Worm (Caenorhabditis elegans) whole organism, mixed stage, embryonic: ENCODE measurements around the gene pef-1.

Experiments used
- ceh-39 ChIP-seq: fragments of 150-350 bp; optimal IDR thresholded peaks from 2 replicates; lab custom pipeline; 2014; ENCODE audit warnings: missing biosample characterization, missing genetic modification characterization
- elt-3 ChIP-seq: fragments of 150-350 bp; optimal IDR thresholded peaks from 2 replicates; lab custom pipeline; 2014; ENCODE audit warnings: missing biosample characterization, missing genetic modification characterization
- nhr-76 ChIP-seq: sonication (generic microtip); optimal IDR thresholded peaks from 2 replicates; lab custom pipeline; 2017; ENCODE audit warnings: missing biosample characterization, missing genetic modification characterization
- unc-39 ChIP-seq: fragments of 150-350 bp; optimal IDR thresholded peaks from 2 replicates; lab custom pipeline; 2014; ENCODE audit warnings: missing biosample characterization, missing genetic modification characterization

DNA sequence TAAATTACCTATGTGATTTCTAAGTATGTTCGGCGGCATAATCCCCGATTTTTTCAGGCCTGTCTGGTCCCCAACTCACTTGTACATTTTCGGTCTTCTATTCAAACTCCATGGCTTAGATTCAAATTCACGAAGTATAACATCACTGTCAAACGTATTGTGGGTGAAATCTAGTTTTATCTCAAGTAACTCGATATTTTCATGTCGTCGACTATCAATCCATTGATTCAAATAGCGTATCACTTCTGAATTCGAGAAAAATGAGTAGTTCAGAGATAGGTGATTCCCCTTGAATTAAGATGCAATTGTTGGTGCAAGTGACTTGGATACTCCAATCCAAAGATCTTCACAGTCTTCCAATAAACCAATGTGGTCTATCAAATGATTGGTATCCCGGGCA, 38.5 kb upstream of the pef-1 start:
- TF ChIP-seq nhr-76 (tag; lab: Kevin White, UChicago) = no peak
- no peak for TF ChIP-seq ceh-39 (tag; lab: Kevin White, UChicago)
- no peak for TF ChIP-seq elt-3 (tag; lab: Kevin White, UChicago)
- no peak for TF ChIP-seq unc-39 (tag; lab: Kevin White, UChicago)
